Worm (Caenorhabditis elegans): ENCODE data around the gene F26D11.2.

ce11 chrV:8007460-8008292 is 48.6 kb downstream of the F26D11.2 start, which contains the start of gene Y97E10AR.3:
- TF ChIP-seq zip-4 (GFP tag; optimal IDR thresholded peaks at IDR 0.05) (no peak), ceh-82 (tag; optimal IDR thresholded peaks at IDR 0.05) (no peak), ceh-8 (GFP tag; optimal IDR thresholded peaks at IDR 0.05) (no peak), tbx-2 (tag; optimal IDR thresholded peaks at IDR 0.05) (no peak)

All from whole organism, L1 larva.